Worm (Caenorhabditis elegans) whole organism, L4/young adult: Measurements from ENCODE around the gene ctns-1.

ENCODE experiments used
- W03F9.2 ChIP-seq: fragments of 150-350 bp; optimal IDR thresholded peaks from 2 replicates; lab custom pipeline; 2014; ENCODE audit warnings: missing biosample characterization, missing genetic modification characterization
- dao-5 ChIP-seq: sonication (generic microtip); optimal IDR thresholded peaks from 2 replicates; lab custom pipeline; 2016; ENCODE audit warnings: missing genotype, missing genetic modification characterization, moderate library complexity, missing compliant biosample characterization
- him-1 ChIP-seq: sonication (generic microtip); optimal IDR thresholded peaks from 2 replicates; lab custom pipeline; 2016; ENCODE audit warnings: missing genotype, missing genetic modification reagents, missing genetic modification characterization, missing compliant biosample characterization

ctns-1 gene

DNA sequence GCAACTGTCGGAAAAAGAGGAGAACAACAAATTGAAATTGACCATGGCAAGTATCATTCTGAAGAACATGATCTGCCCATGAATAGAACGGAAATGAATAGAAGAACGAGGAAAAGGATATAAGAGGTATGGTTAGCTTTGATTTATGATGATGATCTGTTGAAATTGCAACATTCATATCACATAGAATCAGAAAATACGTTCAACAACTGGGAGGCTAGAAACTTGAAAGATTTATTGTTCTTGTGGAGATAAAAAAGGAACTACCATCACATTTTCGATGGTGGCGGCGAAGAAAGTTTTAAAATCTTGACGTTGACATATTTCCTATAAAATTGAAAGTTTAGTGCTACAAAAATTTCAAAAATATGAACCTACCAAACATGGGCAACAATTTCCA lies 43.4 kb downstream of the ctns-1 start:
- no peak for TF ChIP-seq him-1 (tag; lab: Kevin White, UChicago)
- no peak for TF ChIP-seq W03F9.2 (tag; lab: Kevin White, UChicago)
- TF ChIP-seq dao-5 (tag; lab: Kevin White, UChicago): no peak

DNA sequence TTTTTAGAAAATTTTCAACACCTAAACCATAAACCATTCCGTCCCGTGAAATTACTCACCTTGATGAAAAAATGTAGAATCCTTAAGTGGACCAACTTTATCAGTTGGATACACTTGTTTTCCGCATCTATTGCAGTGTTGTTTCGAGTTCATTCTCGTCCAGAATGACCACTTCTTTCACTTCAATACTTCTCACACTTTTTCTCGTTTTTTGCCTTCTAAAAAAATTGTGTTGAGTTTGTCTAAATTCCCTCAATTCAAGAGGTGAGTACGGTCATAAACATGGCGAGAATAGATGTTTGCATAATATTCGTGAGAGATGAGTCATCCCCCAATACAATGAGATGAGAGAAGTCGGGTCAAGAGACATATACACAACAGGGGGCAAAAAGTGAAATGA lies 44.2 kb downstream of the ctns-1 start, which contains the start of gene ltd-1:
Gene ltd-1 (minus strand): TSS at position 218 of the 400 bp plus-strand sequence.
- TF ChIP-seq dao-5 (tag; lab: Kevin White, UChicago) (no peak), him-1 (tag; lab: Kevin White, UChicago) (no peak), W03F9.2 (tag; lab: Kevin White, UChicago) (no peak)

DNA sequence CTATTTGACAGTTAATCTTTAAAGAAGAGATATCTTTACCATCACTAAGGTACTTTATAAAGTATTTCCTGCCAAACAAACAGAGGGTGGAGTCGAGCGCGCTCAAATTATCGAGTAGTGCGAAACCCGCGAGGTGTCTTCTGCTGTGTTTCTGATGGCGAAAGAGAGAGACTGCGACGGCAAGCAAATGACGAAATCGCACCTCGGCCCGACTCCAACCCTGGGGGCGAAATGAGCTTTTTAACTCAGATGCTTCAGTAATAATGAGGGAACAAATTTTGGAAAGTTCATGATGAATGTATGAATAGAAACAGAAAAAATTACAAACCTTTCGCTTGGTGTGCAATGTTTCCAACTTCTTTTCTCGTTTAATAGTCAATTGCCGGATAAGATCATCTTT lies 45.2 kb downstream of the ctns-1 start:
- TF ChIP-seq W03F9.2 (tag; lab: Kevin White, UChicago) (peak; percentile 41), dao-5 (tag; lab: Kevin White, UChicago) (no peak)

- TF ChIP-seq him-1 (tag; lab: Kevin White, UChicago) (no peak), dao-5 (tag; lab: Kevin White, UChicago) (no peak), W03F9.2 (tag; lab: Kevin White, UChicago) (peak; percentile 72)
Measured at ce11 chrII:8086803-8087202, 49.9 kb downstream of the ctns-1 start, which contains the start of gene K02C4.3. Gene K02C4.3, minus strand, starts transcription at chrII:8086853.
